Worm (Caenorhabditis elegans) whole organism, L1 larva: ENCODE measurements around the gene sri-50.
A peak's percentile ranks its signal among the peaks of the same experiment; 100 is the strongest.

Source experiments
- C04F5.9 ChIP-seq: sonication (generic microtip); optimal IDR thresholded peaks from 2 replicates; lab custom pipeline; 2016; ENCODE audit warnings: missing genetic modification characterization, missing compliant biosample characterization
- alr-1 ChIP-seq: fragments of 200-800 bp; sonication (Bioruptor generic); optimal IDR thresholded peaks from 2 replicates; lab custom pipeline; 2018; ENCODE audit warnings: borderline replicate concordance, mild to moderate bottlenecking, missing genetic modification characterization, missing compliant biosample characterization
- ama-1 ChIP-seq: fragments of 150-350 bp; optimal IDR thresholded peaks from 2 replicates; lab custom pipeline; 2014
- ces-1 ChIP-seq: fragments of 150-350 bp; optimal IDR thresholded peaks from 2 replicates; lab custom pipeline; 2014; ENCODE audit warnings: missing biosample characterization, missing genetic modification reagents, missing genetic modification characterization
- dsc-1 ChIP-seq: sonication (generic microtip); optimal IDR thresholded peaks from 2 replicates; lab custom pipeline; 2016; ENCODE audit warnings: mild to moderate bottlenecking, missing genetic modification characterization, missing compliant biosample characterization
- efl-1 ChIP-seq, 4 experiments: fragments of 150-350 bp; optimal IDR thresholded peaks in 3 of 4; peaks in 1 of 4; 1 replicate in 1 of 4; 2 replicates in 3 of 4; lab custom pipeline; 2014; ENCODE audit warnings: missing biosample characterization in 2 of 4, missing genetic modification characterization in 2 of 4, missing genetic modification reagents in 2 of 4
- egl-13 ChIP-seq: sonication (generic microtip); optimal IDR thresholded peaks from 2 replicates; lab custom pipeline; 2016; ENCODE audit warnings: missing genotype, missing genetic modification reagents, missing genetic modification characterization, missing compliant biosample characterization
- fkh-8 ChIP-seq: sonication (generic microtip); optimal IDR thresholded peaks from 2 replicates; lab custom pipeline; 2016; ENCODE audit warnings: mild to moderate bottlenecking, missing genetic modification characterization, missing compliant biosample characterization
- fos-1 ChIP-seq: fragments of 150-350 bp; optimal IDR thresholded peaks from 2 replicates; lab custom pipeline; 2014; ENCODE audit warnings: missing biosample characterization, missing genetic modification characterization
- grh-1 ChIP-seq: fragments of 200-800 bp; sonication (Bioruptor generic); IDR thresholded peaks from 2 replicates; pipeline ENCODE4 v1.3.6; 2022; ENCODE audit warnings: missing genetic modification reagents, missing genetic modification characterization, missing compliant biosample characterization
- hlh-17 ChIP-seq: fragments of 200-800 bp; sonication (Bioruptor generic); optimal IDR thresholded peaks from 2 replicates; lab custom pipeline; 2018; ENCODE audit warnings: missing genetic modification characterization, mild to moderate bottlenecking, missing compliant biosample characterization, moderate library complexity, borderline replicate concordance
- jun-1 ChIP-seq: fragments of 150-350 bp; optimal IDR thresholded peaks from 2 replicates; lab custom pipeline; 2014; ENCODE audit warnings: missing biosample characterization, missing genetic modification reagents, missing genetic modification characterization
- lin-14 ChIP-seq: fragments of 200-800 bp; sonication (Bioruptor generic); optimal IDR thresholded peaks from 2 replicates; lab custom pipeline; 2018; ENCODE audit warnings: mild to moderate bottlenecking, missing genetic modification characterization, moderate library complexity, missing compliant biosample characterization
- lin-15B ChIP-seq: fragments of 150-350 bp; sonication (generic microtip); optimal IDR thresholded peaks from 3 replicates; lab custom pipeline; 2014; ENCODE audit warnings: missing biosample characterization, missing genetic modification characterization
- lin-39 ChIP-seq: fragments of 150-350 bp; optimal IDR thresholded peaks from 2 replicates; lab custom pipeline; 2014; ENCODE audit warnings: missing biosample characterization, missing genetic modification reagents, missing genetic modification characterization
- lir-3 ChIP-seq: sonication (generic microtip); optimal IDR thresholded peaks from 2 replicates; lab custom pipeline; 2016; ENCODE audit warnings: mild to moderate bottlenecking, missing genetic modification characterization, moderate library complexity, missing compliant biosample characterization; ENCODE audit not compliant: poor library complexity
- lsy-2 ChIP-seq, 2 experiments: fragments of 150-350 bp; optimal IDR thresholded peaks; 2 replicates each; lab custom pipeline; 2014; ENCODE audit warnings: missing biosample characterization in 2 of 2, missing genetic modification characterization in 2 of 2
- mab-9 ChIP-seq: fragments of 200-800 bp; sonication (Bioruptor generic); IDR thresholded peaks from 2 replicates; pipeline ENCODE4 v1.3.6; 2022; ENCODE audit warnings: missing genetic modification reagents, missing genetic modification characterization, missing compliant biosample characterization
- mdl-1 ChIP-seq, 2 experiments: fragments of 150-350 bp; optimal IDR thresholded peaks; 2 replicates each; lab custom pipeline; 2014 to 2017; ENCODE audit warnings: missing biosample characterization in 2 of 2, missing genetic modification characterization in 2 of 2, inconsistent platforms in 1 of 2
- mef-2 ChIP-seq: fragments of 150-350 bp; optimal IDR thresholded peaks from 2 replicates; lab custom pipeline; 2014; ENCODE audit warnings: missing biosample characterization, missing genetic modification characterization
- nhr-12 ChIP-seq: sonication (generic microtip); optimal IDR thresholded peaks from 2 replicates; lab custom pipeline; 2017; ENCODE audit warnings: missing biosample characterization, missing genetic modification characterization
- nhr-20 ChIP-seq: sonication (generic microtip); optimal IDR thresholded peaks from 2 replicates; lab custom pipeline; 2016; ENCODE audit warnings: mild to moderate bottlenecking, missing genetic modification characterization, missing compliant biosample characterization
- nhr-237 ChIP-seq: fragments of 150-350 bp; optimal IDR thresholded peaks from 2 replicates; lab custom pipeline; 2014; ENCODE audit warnings: missing biosample characterization, missing genetic modification characterization
- nhr-77 ChIP-seq: fragments of 150-350 bp; optimal IDR thresholded peaks from 2 replicates; lab custom pipeline; 2014; ENCODE audit warnings: missing biosample characterization, missing genetic modification characterization
- nhr-84 ChIP-seq: sonication (generic microtip); optimal IDR thresholded peaks from 2 replicates; lab custom pipeline; 2017; ENCODE audit warnings: missing biosample characterization, missing genetic modification characterization
- nhr-85 ChIP-seq: sonication (generic microtip); peaks from one replicate; lab custom pipeline; 2016; ENCODE audit warnings: missing genetic modification characterization, inconsistent platforms, missing compliant biosample characterization
- nhr-90 ChIP-seq: sonication (generic microtip); optimal IDR thresholded peaks from 2 replicates; lab custom pipeline; 2016; ENCODE audit warnings: mild to moderate bottlenecking, missing genetic modification characterization, missing compliant biosample characterization; ENCODE audit not compliant: poor library complexity
- sox-4 ChIP-seq: sonication (generic microtip); optimal IDR thresholded peaks from 2 replicates; lab custom pipeline; 2016; ENCODE audit warnings: missing genetic modification characterization, missing compliant biosample characterization
- sup-37 ChIP-seq: fragments of 200-800 bp; sonication (Bioruptor generic); optimal IDR thresholded peaks from 2 replicates; lab custom pipeline; 2018; ENCODE audit warnings: mild to moderate bottlenecking, missing genetic modification characterization, missing compliant biosample characterization
- unc-130 ChIP-seq: fragments of 150-350 bp; optimal IDR thresholded peaks from 2 replicates; lab custom pipeline; 2017; ENCODE audit warnings: missing biosample characterization, missing genetic modification characterization, inconsistent platforms
- vab-15 ChIP-seq: sonication (generic microtip); optimal IDR thresholded peaks from 2 replicates; lab custom pipeline; 2017; ENCODE audit warnings: missing genotype, mild to moderate bottlenecking, missing genetic modification characterization, missing compliant biosample characterization
- xbp-1 ChIP-seq: sonication (generic microtip); optimal IDR thresholded peaks from 2 replicates; lab custom pipeline; 2016; ENCODE audit warnings: missing genetic modification characterization, missing compliant biosample characterization
- zag-1 ChIP-seq: fragments of 150-350 bp; optimal IDR thresholded peaks from 2 replicates; lab custom pipeline; 2014; ENCODE audit warnings: missing biosample characterization, missing genetic modification characterization
- zip-4 ChIP-seq: fragments of 200-800 bp; sonication (Bioruptor generic); optimal IDR thresholded peaks from 2 replicates; lab custom pipeline; 2018; ENCODE audit warnings: mild to moderate bottlenecking, missing genetic modification characterization, moderate library complexity, missing compliant biosample characterization
- ztf-4 ChIP-seq: fragments of 150-350 bp; optimal IDR thresholded peaks from 2 replicates; lab custom pipeline; 2014; ENCODE audit warnings: missing biosample characterization, missing genetic modification characterization

The sri-50 gene

DNA sequence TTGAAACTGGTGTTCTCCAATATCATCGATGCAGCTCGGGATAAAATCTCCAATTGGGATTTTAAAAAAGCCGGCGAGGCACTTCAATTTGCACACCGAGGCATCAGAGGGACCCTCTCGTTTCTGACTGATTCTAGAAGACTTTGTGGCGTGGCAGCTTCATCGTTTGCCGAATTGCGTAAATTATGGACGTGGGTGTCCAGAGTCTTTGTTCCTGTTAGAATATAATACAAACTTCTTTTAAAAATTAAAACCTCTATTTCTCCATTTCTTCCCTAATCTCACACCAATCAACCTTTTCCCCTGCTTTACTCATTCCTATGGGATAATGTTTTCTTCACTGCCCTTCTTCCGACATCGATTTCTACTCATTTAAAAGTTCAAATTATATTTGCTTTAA is 6.8 kb downstream of the sri-50 start, which contains the start of gene ZC239.5:
Gene ZC239.5, plus strand, starts transcription at position 301 of the 400 bp plus-strand sequence.
- TF ChIP-seq unc-130 (tag; lab: Kevin White, UChicago), result no peak
- no peak for TF ChIP-seq nhr-77
- no peak for TF ChIP-seq zag-1
- TF ChIP-seq efl-1 (optimal IDR thresholded peaks at IDR 0.05; lab: Kevin White, UChicago), result no peak
- no peak for TF ChIP-seq efl-1 (GFP tag; optimal IDR thresholded peaks at IDR 0.05 in 1 of 2; lab: Kevin White, UChicago)
- no peak for TF ChIP-seq lin-15B (tag; lab: Kevin White, UChicago)
- no peak for TF ChIP-seq nhr-85 (tag; lab: Kevin White, UChicago)
- TF ChIP-seq hlh-17 (GFP tag; lab: Kevin White, UChicago), result no peak
- no peak for TF ChIP-seq ama-1 (lab: Kevin White, UChicago)
- TF ChIP-seq fkh-8 (tag; lab: Kevin White, UChicago), result no peak
- no peak for TF ChIP-seq lin-14 (GFP tag; lab: Kevin White, UChicago)
- no peak for TF ChIP-seq alr-1 (tag; lab: Kevin White, UChicago)
- no peak for TF ChIP-seq mab-9 (GFP tag; lab: Robert Waterston, UW)
- no peak for TF ChIP-seq grh-1 (GFP tag; lab: Robert Waterston, UW)

- TF ChIP-seq fos-1 (tag; lab: Kevin White, UChicago) (no peak), nhr-90 (no peak), zip-4 (GFP tag; lab: Kevin White, UChicago) (no peak)
- TF ChIP-seq, all 84 proteins: peak for 0
These were observed 10.4 kb downstream of the sri-50 start, which contains the start of gene ZC239.4 for ce11 chrII:3213898-3214297. Gene ZC239.4, plus strand, starts transcription at chrII:3214198.

- TF ChIP-seq xbp-1, result peak; percentile 23
These were observed 12.2 kb downstream of the sri-50 start, which contains the start of gene ZC239.3 for ce11 chrII:3215762-3216161. Gene ZC239.3, plus strand, starts transcription at chrII:3216062.

DNA sequence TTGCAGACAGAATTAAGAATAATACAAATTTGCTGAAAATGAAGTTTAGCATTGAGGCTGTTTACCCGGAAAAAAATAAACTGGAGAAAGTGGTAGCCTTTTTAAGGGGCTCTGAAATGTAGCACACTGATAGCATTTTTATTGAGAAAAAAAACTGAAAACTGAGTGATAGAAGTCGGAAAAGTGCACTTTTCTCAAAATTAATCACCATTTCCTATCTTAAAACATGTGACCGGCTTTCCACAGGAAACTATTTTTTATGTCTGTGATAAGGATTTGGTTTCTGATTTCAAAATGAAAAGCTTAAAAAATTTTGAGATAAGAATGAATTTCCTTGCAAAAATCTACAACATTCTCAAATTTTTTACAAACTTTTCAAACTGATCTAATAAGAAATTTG is 17.2 kb downstream of the sri-50 start, which contains the start of gene ZC239.22:
Gene ZC239.22, minus strand, starts transcription at position 101 of the 400 bp plus-strand sequence.
- TF ChIP-seq mdl-1 (tag; optimal IDR thresholded peaks at IDR 0.05; lab: Kevin White, UChicago), result no peak
- TF ChIP-seq zip-4 (GFP tag; lab: Kevin White, UChicago), result no peak
- no peak for TF ChIP-seq nhr-85 (tag; lab: Kevin White, UChicago)
- no peak for TF ChIP-seq sox-4 (tag; lab: Kevin White, UChicago)
- TF ChIP-seq ces-1 (GFP tag; lab: Kevin White, UChicago), result no peak
- no peak for TF ChIP-seq sup-37 (GFP tag; lab: Kevin White, UChicago)
- no peak for TF ChIP-seq ztf-4 (tag; lab: Kevin White, UChicago)
- no peak for TF ChIP-seq zag-1

DNA sequence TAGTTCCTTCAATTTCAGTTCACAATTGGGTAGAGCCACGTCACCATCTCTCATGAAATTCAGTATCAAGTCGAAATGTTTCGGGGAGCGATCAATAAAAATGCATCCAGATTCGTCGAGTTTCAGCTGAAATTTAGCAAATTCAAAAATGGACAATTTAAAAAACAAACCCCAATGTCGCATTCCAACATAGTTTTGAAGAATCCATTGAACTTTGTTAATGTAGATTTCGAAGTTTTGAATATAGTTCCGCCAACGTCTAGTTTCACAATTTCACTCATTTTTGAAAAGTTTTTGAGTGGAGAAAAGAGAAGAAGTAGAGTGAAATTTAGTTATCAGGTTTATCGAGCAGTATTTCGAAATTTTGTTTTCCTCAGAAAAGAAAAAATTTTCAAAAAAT is 18.2 kb downstream of the sri-50 start, which contains the start of gene ZC239.14:
Gene ZC239.14, minus strand, starts transcription at position 305 of the 400 bp plus-strand sequence.
- no peak for TF ChIP-seq lsy-2 (tag; optimal IDR thresholded peaks at IDR 0.05; lab: Kevin White, UChicago)
- TF ChIP-seq mef-2 (tag; lab: Kevin White, UChicago), result no peak
- TF ChIP-seq nhr-20 (tag; lab: Kevin White, UChicago), result no peak
- no peak for TF ChIP-seq lir-3 (tag; lab: Kevin White, UChicago)
- no peak for TF ChIP-seq C04F5.9 (tag; lab: Kevin White, UChicago)
- no peak for TF ChIP-seq jun-1 (tag; lab: Kevin White, UChicago)
- no peak for TF ChIP-seq lin-39 (tag; lab: Kevin White, UChicago)
- no peak for TF ChIP-seq dsc-1 (tag; lab: Kevin White, UChicago)
- no peak for TF ChIP-seq nhr-84
- no peak for TF ChIP-seq nhr-237
- no peak for TF ChIP-seq nhr-12 (tag; lab: Kevin White, UChicago)
- no peak for TF ChIP-seq sox-4 (tag; lab: Kevin White, UChicago)
- TF ChIP-seq efl-1 (optimal IDR thresholded peaks at IDR 0.05; lab: Kevin White, UChicago), result no peak
- no peak for TF ChIP-seq efl-1 (GFP tag; optimal IDR thresholded peaks at IDR 0.05 in 1 of 2; lab: Kevin White, UChicago)
- no peak for TF ChIP-seq grh-1 (GFP tag; lab: Robert Waterston, UW)
- TF ChIP-seq vab-15 (tag; lab: Kevin White, UChicago), result no peak
- no peak for TF ChIP-seq egl-13 (tag; lab: Kevin White, UChicago)
- no peak for TF ChIP-seq zag-1
- no peak for TF ChIP-seq mdl-1 (tag; optimal IDR thresholded peaks at IDR 0.05; lab: Kevin White, UChicago)
- TF ChIP-seq nhr-90, result no peak
- TF ChIP-seq, all 84 proteins: peak for 0
